Worm (Caenorhabditis elegans): ENCODE data around the gene ugt-9.

Gene ugt-9

ce11 chrV:4914879-4915278 is 19.0 kb downstream of the ugt-9 start, which contains the start of gene H23N18.6:
Gene H23N18.6, minus strand, starts transcription at chrV:4915079.
- TF ChIP-seq elt-2 (tag; optimal IDR thresholded peaks at IDR 0.05) (peak; percentile 72), nhr-76 (tag; optimal IDR thresholded peaks at IDR 0.05) (no peak), pqm-1 (tag; optimal IDR thresholded peaks at IDR 0.05) (peak; percentile 26)

ce11 chrV:4918091-4918624 is 22.3 kb downstream of the ugt-9 start, which contains the start of gene C02E7.7:
Gene C02E7.7, minus strand, starts transcription at chrV:4918574.
- TF ChIP-seq egl-5 (tag; optimal IDR thresholded peaks at IDR 0.05): no peak
- no peak for TF ChIP-seq eor-1 (tag; optimal IDR thresholded peaks at IDR 0.05)
- TF ChIP-seq lin-15B (tag; optimal IDR thresholded peaks at IDR 0.05): no peak
- TF ChIP-seq fkh-10 (GFP tag; optimal IDR thresholded peaks at IDR 0.05): no peak
- TF ChIP-seq jun-1 (tag; optimal IDR thresholded peaks at IDR 0.05): no peak
- TF ChIP-seq elt-1 (tag; optimal IDR thresholded peaks at IDR 0.05): no peak
- no peak for TF ChIP-seq snpc-4 (tag; optimal IDR thresholded peaks at IDR 0.05)
- no peak for TF ChIP-seq ceh-16 (tag; optimal IDR thresholded peaks at IDR 0.05)
- no peak for TF ChIP-seq hmg-11 (tag; optimal IDR thresholded peaks at IDR 0.05)
- TF ChIP-seq elt-2 (tag; optimal IDR thresholded peaks at IDR 0.05): no peak

- no peak for TF ChIP-seq lsy-12 (tag; optimal IDR thresholded peaks at IDR 0.05)
- no peak for TF ChIP-seq lin-39 (tag; optimal IDR thresholded peaks at IDR 0.05)
- TF ChIP-seq nfya-1 (tag; optimal IDR thresholded peaks at IDR 0.05; ENCODE audit: insufficient read depth): peak; percentile 9
- no peak for TF ChIP-seq daf-12 (tag; optimal IDR thresholded peaks at IDR 0.05)
- TF ChIP-seq elt-1 (tag; optimal IDR thresholded peaks at IDR 0.05): peak; percentile 94
- peak; percentile 92 for TF ChIP-seq nhr-43 (tag; optimal IDR thresholded peaks at IDR 0.05; ENCODE audit: poor library complexity, severe bottlenecking)
- TF ChIP-seq nhr-25 (tag; optimal IDR thresholded peaks at IDR 0.05): peak; percentile 97
- TF ChIP-seq nhr-23 (tag; optimal IDR thresholded peaks at IDR 0.05): peak; percentile 0
- peak in 1 of 3 experiments; percentile 22 for TF ChIP-seq elt-3 (tag; optimal IDR thresholded peaks at IDR 0.05)
These were observed 22.9 kb downstream of the ugt-9 start, which contains the start of gene C02E7.6 for ce11 chrV:4918664-4919257. Gene C02E7.6, plus strand, starts transcription at chrV:4919207.

ce11 chrV:4920690-4921152 is 24.9 kb downstream of the ugt-9 start, which contains the start of the genes C02E7.8 and srh-23:
Gene C02E7.8, minus strand, starts transcription at chrV:4920790.
Gene srh-23, plus strand, starts transcription at chrV:4921102.
- TF ChIP-seq pha-4 (tag; optimal IDR thresholded peaks at IDR 0.05) (no peak), jun-1 (tag; optimal IDR thresholded peaks at IDR 0.05) (no peak), elt-2 (tag; optimal IDR thresholded peaks at IDR 0.05) (no peak), egl-27 (tag; optimal IDR thresholded peaks at IDR 0.05) (no peak), egl-5 (tag; optimal IDR thresholded peaks at IDR 0.05) (no peak), lin-39 (tag; optimal IDR thresholded peaks at IDR 0.05) (no peak), nfya-1 (tag; optimal IDR thresholded peaks at IDR 0.05; ENCODE audit: insufficient read depth) (no peak), fkh-2 (tag; optimal IDR thresholded peaks at IDR 0.05) (no peak), aly-2 (tag; optimal IDR thresholded peaks at IDR 0.05) (no peak), unc-62 (GFP tag; optimal IDR thresholded peaks at IDR 0.05) (no peak)

- TF ChIP-seq ztf-4 (tag; optimal IDR thresholded peaks at IDR 0.05) (no peak), lin-39 (tag; optimal IDR thresholded peaks at IDR 0.05) (no peak), nhr-67 (tag; optimal IDR thresholded peaks at IDR 0.05) (no peak), skn-1 (tag; optimal IDR thresholded peaks at IDR 0.05) (no peak), pqm-1 (tag; optimal IDR thresholded peaks at IDR 0.05) (no peak), sea-2 (GFP tag; optimal IDR thresholded peaks at IDR 0.05) (no peak), mdl-1 (tag; optimal IDR thresholded peaks at IDR 0.05) (no peak), nfya-1 (tag; optimal IDR thresholded peaks at IDR 0.05; ENCODE audit: insufficient read depth) (no peak), ceh-16 (tag; optimal IDR thresholded peaks at IDR 0.05) (no peak), ztf-11 (tag; optimal IDR thresholded peaks at IDR 0.05) (no peak), unc-62 (GFP tag; optimal IDR thresholded peaks at IDR 0.05) (no peak), nhr-43 (tag; optimal IDR thresholded peaks at IDR 0.05; ENCODE audit: poor library complexity, severe bottlenecking) (no peak), lsy-12 (tag; optimal IDR thresholded peaks at IDR 0.05) (no peak)
These were observed 26.2 kb downstream of the ugt-9 start, which contains the start of gene srh-22 for ce11 chrV:4922024-4922423. Gene srh-22, plus strand, starts transcription at chrV:4922324.
